Worm (Caenorhabditis elegans): Measurements from ENCODE around the gene egl-17.

ce11 chrX:492919-493318, 3.4 kb downstream of the egl-17 start, which contains the start of gene B0310.1:
- TF ChIP-seq tlf-1 (GFP tag; optimal IDR thresholded peaks at IDR 0.05), result no peak
- no peak for TF ChIP-seq ztf-26 (tag; optimal IDR thresholded peaks at IDR 0.05)
- TF ChIP-seq nfya-1 (tag; optimal IDR thresholded peaks at IDR 0.05; ENCODE audit: borderline replicate concordance, insufficient read depth), result no peak
- TF ChIP-seq D2030.7 (GFP tag; IDR thresholded peaks at IDR 0.05), result no peak
- TF ChIP-seq dpff-1 (tag; optimal IDR thresholded peaks at IDR 0.05), result no peak
- TF ChIP-seq ama-1 (optimal IDR thresholded peaks at IDR 0.05), result no peak
- TF ChIP-seq ama-1 (GFP tag; optimal IDR thresholded peaks at IDR 0.05), result no peak
- no peak for TF ChIP-seq mxl-1 (tag; optimal IDR thresholded peaks at IDR 0.05)
- TF ChIP-seq pbrm-1 (GFP tag; IDR thresholded peaks at IDR 0.05), result no peak
- TF ChIP-seq ZK185.1 (tag; optimal IDR thresholded peaks at IDR 0.05; ENCODE audit: poor library complexity, severe bottlenecking), result no peak

Measured in whole organism, young adult.